Worm (Caenorhabditis elegans) whole organism, young adult: ENCODE data around the gene rpn-2.

Source experiments
- B0035.1 ChIP-seq: sonication (generic microtip); optimal IDR thresholded peaks from 2 replicates; lab custom pipeline; 2016; ENCODE audit warnings: missing genetic modification characterization, mild to moderate bottlenecking, missing compliant biosample characterization, missing genotype, missing genetic modification reagents
- B0261.1 ChIP-seq: sonication (generic microtip); optimal IDR thresholded peaks from 2 replicates; lab custom pipeline; 2016; ENCODE audit warnings: mild to moderate bottlenecking, missing genetic modification characterization, moderate library complexity, missing compliant biosample characterization
- B0336.3 ChIP-seq: fragments of 200-800 bp; sonication (Bioruptor generic); IDR thresholded peaks from 2 replicates; pipeline ENCODE4 v1.3.6; 2022; ENCODE audit warnings: missing genetic modification characterization, missing compliant biosample characterization
- D2030.7 ChIP-seq: fragments of 200-800 bp; sonication (Bioruptor generic); IDR thresholded peaks from 2 replicates; pipeline ENCODE4 v1.3.6; 2022; ENCODE audit warnings: missing genetic modification reagents, missing genetic modification characterization, missing compliant biosample characterization
- F22D6.2 ChIP-seq: sonication (generic microtip); optimal IDR thresholded peaks from 2 replicates; lab custom pipeline; 2016; ENCODE audit warnings: mild to moderate bottlenecking, missing genetic modification characterization, missing compliant biosample characterization
- F23B12.7 ChIP-seq: sonication (generic microtip); optimal IDR thresholded peaks from 2 replicates; lab custom pipeline; 2017; ENCODE audit warnings: missing genetic modification characterization, mild to moderate bottlenecking, missing compliant biosample characterization, antibody characterized with exemption, moderate library complexity; ENCODE audit not compliant: insufficient read depth
- F33H1.4 ChIP-seq: fragments of 200-800 bp; sonication (Bioruptor generic); IDR thresholded peaks from 2 replicates; pipeline ENCODE4 v1.3.6; 2022; ENCODE audit warnings: missing genetic modification reagents, missing genetic modification characterization, missing compliant biosample characterization
- F37B4.10 ChIP-seq: fragments of 200-800 bp; sonication (Bioruptor generic); IDR thresholded peaks from 2 replicates; pipeline ENCODE4 v1.3.6; 2022; ENCODE audit warnings: missing genetic modification characterization, missing compliant biosample characterization
- F39B2.1 ChIP-seq: fragments of 200-800 bp; sonication (Bioruptor generic); IDR thresholded peaks from 2 replicates; pipeline ENCODE4 v1.3.6; 2022; ENCODE audit warnings: missing genetic modification reagents, missing genetic modification characterization, missing compliant biosample characterization
- K12H6.12 ChIP-seq: fragments of 200-800 bp; sonication (Bioruptor generic); optimal IDR thresholded peaks from 2 replicates; lab custom pipeline; 2018; ENCODE audit warnings: mild to moderate bottlenecking, missing genetic modification characterization, missing compliant biosample characterization
- Y67H2A.10 ChIP-seq: fragments of 200-800 bp; sonication (Bioruptor generic); conservative IDR thresholded peaks from 2 replicates; pipeline ENCODE4 v1.3.6; 2022; ENCODE audit warnings: missing genetic modification reagents, missing genetic modification characterization, missing compliant biosample characterization
- Y95B8A.8 ChIP-seq: fragments of 200-800 bp; sonication (Bioruptor generic); IDR thresholded peaks from 2 replicates; pipeline ENCODE4 v1.3.6; 2022; ENCODE audit warnings: missing genetic modification reagents, missing genetic modification characterization, missing compliant biosample characterization
- ama-1 ChIP-seq, 3 experiments: fragments of 150-350 bp in 1 of 3; sonication (generic microtip) in 2 of 3; optimal IDR thresholded peaks; 2 replicates each; lab custom pipeline; 2014 to 2018; ENCODE audit warnings: missing biosample characterization in 2 of 3, missing genetic modification characterization in 2 of 3, missing genetic modification reagents in 2 of 3
- aptf-3 ChIP-seq: fragments of 200-800 bp; sonication (Bioruptor generic); IDR thresholded peaks from 2 replicates; pipeline ENCODE4 v1.3.6; 2022; ENCODE audit warnings: missing genetic modification characterization, missing compliant biosample characterization
- atf-7 ChIP-seq: sonication (generic microtip); optimal IDR thresholded peaks from 2 replicates; lab custom pipeline; 2017; ENCODE audit warnings: mild to moderate bottlenecking, missing genetic modification characterization, missing compliant biosample characterization
- athp-1 ChIP-seq: sonication (generic microtip); optimal IDR thresholded peaks from 2 replicates; lab custom pipeline; 2017; ENCODE audit warnings: mild to moderate bottlenecking, missing genetic modification characterization, missing compliant biosample characterization
- attf-5 ChIP-seq: fragments of 200-800 bp; sonication (Bioruptor generic); optimal IDR thresholded peaks from 2 replicates; lab custom pipeline; 2018; ENCODE audit warnings: mild to moderate bottlenecking, missing genetic modification characterization, missing compliant biosample characterization
- cebp-1 ChIP-seq, 2 experiments: fragments of 200-800 bp in 1 of 2; sonication (Bioruptor generic) in 1 of 2; sonication (generic microtip) in 1 of 2; IDR thresholded peaks in 1 of 2; optimal IDR thresholded peaks in 1 of 2; 2 replicates each; pipeline versions ENCODE4 v1.3.6 to Lab custom; 2017 to 2022; ENCODE audit warnings: missing compliant biosample characterization in 2 of 2, missing genetic modification characterization in 2 of 2, mild to moderate bottlenecking in 1 of 2, missing genetic modification reagents in 1 of 2, moderate library complexity in 1 of 2
- ceh-79 ChIP-seq: sonication (generic microtip); optimal IDR thresholded peaks from 2 replicates; lab custom pipeline; 2017; ENCODE audit warnings: mild to moderate bottlenecking, missing genetic modification characterization, missing compliant biosample characterization
- chd-7 ChIP-seq: sonication (generic microtip); optimal IDR thresholded peaks from 2 replicates; lab custom pipeline; 2016; ENCODE audit warnings: mild to moderate bottlenecking, missing genetic modification characterization, moderate library complexity, missing compliant biosample characterization
- dox-1 ChIP-seq: fragments of 200-800 bp; sonication (Bioruptor generic); IDR thresholded peaks from 2 replicates; pipeline ENCODE4 v1.3.6; 2022; ENCODE audit warnings: missing genetic modification reagents, missing genetic modification characterization, missing compliant biosample characterization
- dpl-1 ChIP-seq: fragments of 150-350 bp; optimal IDR thresholded peaks from 2 replicates; lab custom pipeline; 2014; ENCODE audit warnings: missing biosample characterization, missing genetic modification reagents, missing genetic modification characterization
- egrh-3 ChIP-seq: fragments of 200-800 bp; sonication (Bioruptor generic); IDR thresholded peaks from 2 replicates; pipeline ENCODE4 v1.3.6; 2022; ENCODE audit warnings: missing genetic modification reagents, missing genetic modification characterization, missing compliant biosample characterization
- fkh-3 ChIP-seq: sonication (generic microtip); optimal IDR thresholded peaks from 2 replicates; lab custom pipeline; 2016; ENCODE audit warnings: mild to moderate bottlenecking, missing genetic modification characterization, missing compliant biosample characterization
- hmg-1.2 ChIP-seq: fragments of 200-800 bp; sonication (Bioruptor generic); IDR thresholded peaks from 2 replicates; pipeline ENCODE4 v1.3.6; 2022; ENCODE audit warnings: missing genetic modification reagents, missing genetic modification characterization, missing compliant biosample characterization
- hmg-20 ChIP-seq: fragments of 200-800 bp; sonication (Bioruptor generic); IDR thresholded peaks from 2 replicates; pipeline ENCODE4 v1.3.6; 2022; ENCODE audit warnings: missing genetic modification reagents, missing genetic modification characterization, missing compliant biosample characterization
- hrde-1 ChIP-seq: sonication (generic microtip); optimal IDR thresholded peaks from 2 replicates; lab custom pipeline; 2016; ENCODE audit warnings: missing genetic modification characterization, mild to moderate bottlenecking, missing compliant biosample characterization, moderate library complexity, missing genotype, missing genetic modification reagents, borderline replicate concordance
- hsf-1 ChIP-seq: fragments of 200-800 bp; sonication (Bioruptor generic); IDR thresholded peaks from 2 replicates; pipeline ENCODE4 v1.3.6; 2022; ENCODE audit warnings: missing genetic modification reagents, missing genetic modification characterization, missing compliant biosample characterization
- lag-1 ChIP-seq: fragments of 200-800 bp; sonication (Bioruptor generic); IDR thresholded peaks from 2 replicates; pipeline ENCODE4 v1.3.6; 2022; ENCODE audit warnings: missing genetic modification reagents, missing genetic modification characterization, missing compliant biosample characterization
- lin-35 ChIP-seq, 3 experiments: fragments of 150-350 bp in 2 of 3; sonication (generic microtip) in 1 of 3; optimal IDR thresholded peaks; 2 replicates each; lab custom pipeline; 2014 to 2018; ENCODE audit warnings: missing biosample characterization in 3 of 3, missing genetic modification characterization in 3 of 3, missing genetic modification reagents in 3 of 3
- nfya-1 ChIP-seq: sonication (generic microtip); optimal IDR thresholded peaks from 2 replicates; lab custom pipeline; 2017; ENCODE audit warnings: antibody characterized with exemption, missing compliant biosample characterization, missing genetic modification characterization, borderline replicate concordance; ENCODE audit not compliant: insufficient read depth
- nfyb-1 ChIP-seq: fragments of 200-800 bp; sonication (Bioruptor generic); IDR thresholded peaks from 2 replicates; pipeline ENCODE4 v1.3.6; 2022; ENCODE audit warnings: missing genetic modification reagents, missing genetic modification characterization, missing compliant biosample characterization
- rpc-1 ChIP-seq, 2 experiments: fragments of 150-350 bp in 1 of 2; sonication (generic microtip) in 1 of 2; optimal IDR thresholded peaks; 2 replicates each; lab custom pipeline; 2014 to 2018; ENCODE audit warnings: missing biosample characterization in 1 of 2, missing genetic modification characterization in 1 of 2, missing genetic modification reagents in 1 of 2, missing genotype in 1 of 2
- snpc-1.1 ChIP-seq: sonication (generic microtip); optimal IDR thresholded peaks from 2 replicates; lab custom pipeline; 2017; ENCODE audit warnings: missing genetic modification characterization, mild to moderate bottlenecking, missing compliant biosample characterization, antibody characterized with exemption, moderate library complexity, missing genotype, missing genetic modification reagents; ENCODE audit not compliant: insufficient read depth
- snpc-3.4 ChIP-seq: sonication (generic microtip); optimal IDR thresholded peaks from 2 replicates; lab custom pipeline; 2017; ENCODE audit warnings: missing genetic modification characterization, mild to moderate bottlenecking, missing compliant biosample characterization, antibody characterized with exemption, moderate library complexity, missing genotype, missing genetic modification reagents
- tbp1 ChIP-seq: fragments of 200-800 bp; sonication (Bioruptor generic); optimal IDR thresholded peaks from 2 replicates; lab custom pipeline; 2018; ENCODE audit warnings: mild to moderate bottlenecking, missing genetic modification characterization, missing compliant biosample characterization
- zim-3 ChIP-seq: sonication (generic microtip); optimal IDR thresholded peaks from 2 replicates; lab custom pipeline; 2017; ENCODE audit warnings: mild to moderate bottlenecking, missing genetic modification characterization, moderate library complexity, missing compliant biosample characterization

Gene rpn-2

ce11 chrIII:6165240-6165639 is 33.7 kb upstream of the rpn-2 start (continued):
- no peak for TF ChIP-seq F37B4.10
- TF ChIP-seq B0336.3 (GFP tag; lab: Robert Waterston, UW) = no peak

- TF ChIP-seq dpl-1 (GFP tag; lab: Kevin White, UChicago) (no peak), B0261.1 (tag; lab: Kevin White, UChicago) (no peak), hrde-1 (tag; lab: Kevin White, UChicago) (no peak), Y67H2A.10 (GFP tag; lab: Robert Waterston, UW) (no peak), aptf-3 (no peak), nfyb-1 (GFP tag; lab: Robert Waterston, UW) (peak; percentile 20; the same call in 1 of the 2 replicates)
Measured at ce11 chrIII:6166634-6167033, 32.4 kb upstream of the rpn-2 start.

DNA sequence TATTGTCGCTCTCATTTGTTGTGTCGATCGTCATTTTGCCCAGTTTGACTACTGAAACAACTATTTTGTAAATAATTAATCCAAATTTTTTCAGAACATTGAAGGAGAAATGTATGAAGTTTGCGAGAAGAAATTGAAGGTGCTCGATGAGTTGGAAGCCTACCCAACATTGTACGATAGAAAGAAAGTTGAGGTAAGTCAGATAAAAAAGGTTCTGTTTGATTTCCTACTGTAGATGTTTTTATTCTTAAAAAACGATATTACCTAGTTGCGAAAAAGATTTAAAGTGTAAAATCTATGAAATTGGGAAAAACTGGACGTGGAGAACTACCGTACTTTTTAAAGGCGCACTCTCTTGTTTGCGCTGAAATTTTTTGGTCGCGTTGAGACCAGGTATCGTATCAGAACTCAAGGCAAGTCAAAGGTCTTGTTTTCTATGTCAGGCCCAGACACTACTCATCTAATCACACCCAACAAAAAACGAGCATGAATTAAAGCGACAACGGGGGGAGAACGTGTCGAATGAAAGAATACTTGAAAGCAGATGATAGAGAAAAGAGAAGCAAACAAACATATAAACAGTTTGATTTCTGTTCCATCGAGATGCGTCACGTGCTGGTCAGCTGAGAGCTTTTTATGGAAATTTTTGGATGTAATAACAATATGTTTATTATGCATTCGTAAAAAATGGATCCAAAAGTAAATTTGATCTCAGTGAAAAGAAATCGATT is 30.3 kb upstream of the rpn-2 start, which contains the start of gene efk-1:
TSS of gene efk-1 (minus strand) at position 51 of the 731 bp plus-strand sequence.
- TF ChIP-seq Y95B8A.8 (0 out of 2 replicates have a peak, but pooled peaks have one; percentile 23), tbp1 (GFP tag; lab: Kevin White, UChicago) (no peak), dox-1 (GFP tag; lab: Robert Waterston, UW) (peak; percentile 30; the same call in 1 of the 2 replicates), attf-5 (GFP tag; lab: Kevin White, UChicago) (peak; percentile 61), atf-7 (tag; lab: Kevin White, UChicago) (no peak), chd-7 (no peak), ama-1 (optimal IDR thresholded peaks at IDR 0.05; lab: Kevin White, UChicago) (peak; percentile 78), ama-1 (GFP tag; optimal IDR thresholded peaks at IDR 0.05; lab: Kevin White, UChicago) (no peak), zim-3 (tag; lab: Kevin White, UChicago) (peak; percentile 14), F23B12.7 (tag; lab: Kevin White, UChicago) (no peak), F39B2.1 (GFP tag; lab: Robert Waterston, UW) (0 out of 2 replicates have a peak, but pooled peaks have one; percentile 46), D2030.7 (GFP tag; lab: Robert Waterston, UW) (no peak), cebp-1 (GFP tag; IDR thresholded peaks at IDR 0.05; lab: Robert Waterston, UW) (no peak), cebp-1 (tag; optimal IDR thresholded peaks at IDR 0.05; lab: Kevin White, UChicago) (peak; percentile 44)

ce11 chrIII:6170038-6170437 is 28.9 kb upstream of the rpn-2 start:
- TF ChIP-seq ceh-79 (tag; lab: Kevin White, UChicago) = no peak
- TF ChIP-seq egrh-3 (GFP tag; lab: Robert Waterston, UW) = 0 out of 2 replicates have a peak, but pooled peaks have one; percentile 20
- TF ChIP-seq tbp1 (GFP tag; lab: Kevin White, UChicago) = peak; percentile 4
- peak in 1 of 3 experiments; percentile 30 for TF ChIP-seq lin-35 (GFP tag; optimal IDR thresholded peaks at IDR 0.05; lab: Kevin White, UChicago)
- no peak for TF ChIP-seq nfya-1
- TF ChIP-seq athp-1 (tag; lab: Kevin White, UChicago) = no peak
- TF ChIP-seq dox-1 (GFP tag; lab: Robert Waterston, UW) = peak; percentile 7; the same call in 1 of the 2 replicates
- TF ChIP-seq K12H6.12 (tag; lab: Kevin White, UChicago) = peak; percentile 12
- no peak for TF ChIP-seq B0035.1
- no peak for TF ChIP-seq hmg-20 (GFP tag; lab: Robert Waterston, UW)
- TF ChIP-seq snpc-1.1 (tag; lab: Kevin White, UChicago) = no peak
- TF ChIP-seq hmg-1.2 (GFP tag; lab: Robert Waterston, UW) = peak; percentile 95
- no peak for TF ChIP-seq fkh-3
- TF ChIP-seq cebp-1 (GFP tag; IDR thresholded peaks at IDR 0.05; lab: Robert Waterston, UW) = no peak
- TF ChIP-seq cebp-1 (tag; optimal IDR thresholded peaks at IDR 0.05; lab: Kevin White, UChicago) = peak; percentile 24
- TF ChIP-seq lag-1 = no peak
- peak; percentile 51 for TF ChIP-seq rpc-1 (optimal IDR thresholded peaks at IDR 0.05; lab: Kevin White, UChicago)
- no peak for TF ChIP-seq rpc-1 (tag; optimal IDR thresholded peaks at IDR 0.05; lab: Kevin White, UChicago)
- TF ChIP-seq F33H1.4 (GFP tag; lab: Robert Waterston, UW) = no peak
- no peak for TF ChIP-seq F22D6.2 (tag; lab: Kevin White, UChicago)
- peak; percentile 14 for TF ChIP-seq chd-7
- peak; percentile 84 for TF ChIP-seq hsf-1
- no peak for TF ChIP-seq snpc-3.4
